Worm (Caenorhabditis elegans) whole organism, early embryonic: Measurements from ENCODE around the gene C34C12.7.
"Not testable (repeated sequence)": the region's sequence is repeated elsewhere in the genome, so short reads cannot be mapped to it uniquely, and the experiment has no call there.

Experiments used
- ama-1 ChIP-seq: fragments of 150-350 bp; optimal IDR thresholded peaks from 2 replicates; lab custom pipeline; 2014
- hmbx-1 ChIP-seq: sonication (generic microtip); optimal IDR thresholded peaks from 2 replicates; lab custom pipeline; 2016; ENCODE audit warnings: mild to moderate bottlenecking, missing genetic modification characterization, missing compliant biosample characterization
- hnd-1 ChIP-seq: sonication (generic microtip); optimal IDR thresholded peaks from 2 replicates; lab custom pipeline; 2016; ENCODE audit warnings: missing genetic modification characterization, missing compliant biosample characterization
- scrt-1 ChIP-seq: fragments of 200-800 bp; sonication (Bioruptor generic); IDR thresholded peaks from 2 replicates; pipeline ENCODE4 v1.3.6; 2022; ENCODE audit warnings: missing genetic modification characterization, missing compliant biosample characterization
- sea-1 ChIP-seq: fragments of 200-800 bp; sonication (Bioruptor generic); conservative IDR thresholded peaks from 2 replicates; pipeline ENCODE4 v1.3.6; 2022; ENCODE audit warnings: missing genetic modification characterization, missing compliant biosample characterization
- tbx-37 ChIP-seq: fragments of 200-800 bp; sonication (Bioruptor generic); conservative IDR thresholded peaks from 2 replicates; pipeline ENCODE4 v1.3.6; 2022; ENCODE audit warnings: missing genetic modification reagents, missing genetic modification characterization, missing compliant biosample characterization

ce11 chrIII:3453486-3453885, 34.7 kb downstream of the C34C12.7 start, which contains the start of gene C34C12.2:
- TF ChIP-seq ama-1 (lab: Kevin White, UChicago); hnd-1 (tag; lab: Kevin White, UChicago); scrt-1 (GFP tag; lab: Robert Waterston, UW); hmbx-1; sea-1 (GFP tag; lab: Robert Waterston, UW); tbx-37 (GFP tag; lab: Robert Waterston, UW): not testable (repeated sequence)
